Worm (Caenorhabditis elegans): ENCODE results near the gene nhr-123.

DNA sequence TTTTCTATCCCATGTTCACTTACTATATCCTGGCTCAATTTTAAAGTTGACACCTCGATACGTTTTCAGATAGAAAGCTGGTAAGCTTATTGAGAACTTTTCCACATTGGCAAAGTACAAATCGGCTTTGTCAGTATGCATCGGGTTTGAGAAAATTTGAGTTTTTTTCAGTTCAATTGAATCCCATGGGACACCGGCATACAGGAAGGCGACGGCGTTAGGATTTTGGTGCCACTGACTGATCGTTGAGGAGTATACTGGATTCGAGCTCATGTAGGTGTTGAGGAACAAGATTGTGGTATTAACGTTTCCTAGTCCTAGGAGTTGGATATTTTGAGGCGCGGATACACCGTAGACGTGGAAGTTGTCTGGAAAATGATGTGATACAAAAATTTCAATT lies 38.4 kb upstream of the nhr-123 start:
- TF ChIP-seq tbp1 (GFP tag; optimal IDR thresholded peaks at IDR 0.05) (no peak), ztf-6 (GFP tag; IDR thresholded peaks at IDR 0.05) (no peak), madf-10 (tag; optimal IDR thresholded peaks at IDR 0.05) (no peak), ceh-100 (GFP tag; IDR thresholded peaks at IDR 0.05) (no peak), chd-7 (tag; optimal IDR thresholded peaks at IDR 0.05) (no peak), F33H1.4 (GFP tag; IDR thresholded peaks at IDR 0.05) (no peak), zfh-2 (GFP tag; conservative IDR thresholded peaks at IDR 0.05) (no peak), F57A8.1 (GFP tag; optimal IDR thresholded peaks at IDR 0.05) (no peak), hsf-1 (GFP tag; IDR thresholded peaks at IDR 0.05) (no peak), F10E7.11 (tag; optimal IDR thresholded peaks at IDR 0.05) (no peak), hlh-12 (tag; optimal IDR thresholded peaks at IDR 0.05) (no peak), nfya-1 (tag; optimal IDR thresholded peaks at IDR 0.05; ENCODE audit: borderline replicate concordance, insufficient read depth) (no peak), dpl-1 (GFP tag; optimal IDR thresholded peaks at IDR 0.05) (no peak), zim-3 (tag; optimal IDR thresholded peaks at IDR 0.05) (no peak)

All from whole organism, young adult.